Worm (Caenorhabditis elegans): Measurements from ENCODE around the gene F08G12.11.

Gene F08G12.11

ce11 chrX:11310285-11310838 is 5.0 kb downstream of the F08G12.11 start, which contains the start of gene F08G12.5:
Gene F08G12.5 (minus strand): TSS chrX:11310285.
- TF ChIP-seq tab-1 (GFP tag; IDR thresholded peaks at IDR 0.05): no peak
- TF ChIP-seq flt-1 (GFP tag; IDR thresholded peaks at IDR 0.05): no peak
- no peak for TF ChIP-seq klf-2 (GFP tag; conservative IDR thresholded peaks at IDR 0.05)
- no peak for TF ChIP-seq T22C8.4 (GFP tag; IDR thresholded peaks at IDR 0.05)
- no peak for TF ChIP-seq med-1 (GFP tag; optimal IDR thresholded peaks at IDR 0.05; ENCODE audit: insufficient read depth)

DNA sequence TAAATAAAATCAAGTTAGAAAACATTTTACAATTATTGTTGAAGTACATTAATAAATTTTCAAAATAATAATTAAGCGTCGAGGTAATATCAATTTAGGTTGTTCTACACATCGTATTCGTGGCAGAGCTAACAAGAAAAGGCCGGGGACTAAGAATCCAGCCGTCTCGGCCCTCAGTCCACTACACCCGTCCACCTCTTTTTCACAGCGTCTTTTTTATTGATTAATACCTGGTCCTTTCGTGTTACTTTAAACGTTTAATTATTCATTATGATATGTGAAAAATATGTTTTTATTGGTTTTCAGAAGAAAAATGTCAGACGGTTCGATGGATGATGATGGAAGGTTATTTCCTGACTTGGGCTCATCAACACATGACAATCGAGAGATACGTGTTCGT is 8.3 kb downstream of the F08G12.11 start, which contains the start of gene vhl-1:
vhl-1 (plus strand) TSS at position 301 of the 400 bp plus-strand sequence.
- no peak for TF ChIP-seq ztf-23 (GFP tag; IDR thresholded peaks at IDR 0.05)
- TF ChIP-seq ref-1 (GFP tag; conservative IDR thresholded peaks at IDR 0.05): no peak
- TF ChIP-seq flt-1 (GFP tag; IDR thresholded peaks at IDR 0.05): no peak
- TF ChIP-seq klf-2 (GFP tag; conservative IDR thresholded peaks at IDR 0.05): no peak
- TF ChIP-seq med-1 (GFP tag; optimal IDR thresholded peaks at IDR 0.05; ENCODE audit: insufficient read depth): no peak
- TF ChIP-seq ztf-29 (GFP tag; IDR thresholded peaks at IDR 0.05): no peak
- no peak for TF ChIP-seq tab-1 (GFP tag; IDR thresholded peaks at IDR 0.05)
- TF ChIP-seq cog-1 (tag; optimal IDR thresholded peaks at IDR 0.05): no peak
- TF ChIP-seq T22C8.4 (GFP tag; IDR thresholded peaks at IDR 0.05): no peak

DNA sequence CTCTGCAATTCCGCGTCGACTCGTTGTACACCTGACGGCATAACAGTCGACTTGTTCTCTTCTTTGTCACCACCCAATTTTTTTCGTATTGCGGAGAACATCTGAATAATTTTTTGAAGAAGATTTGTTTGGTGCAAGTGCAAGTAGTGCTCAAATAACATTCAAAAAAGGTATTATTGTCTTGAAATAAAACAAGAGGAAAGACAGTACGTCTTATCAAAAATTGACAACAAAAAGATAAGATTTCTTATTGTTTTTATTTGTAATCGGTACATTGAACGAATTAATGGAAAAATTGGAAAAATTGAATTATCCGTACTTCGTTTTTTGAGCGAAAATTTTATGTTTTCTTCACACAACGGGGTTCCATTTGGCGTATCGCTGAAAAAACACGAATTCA is 9.6 kb downstream of the F08G12.11 start, which contains the start of gene F08G12.1:
F08G12.1 (minus strand) TSS at position 101 of the 400 bp plus-strand sequence.
- TF ChIP-seq ztf-23 (GFP tag; IDR thresholded peaks at IDR 0.05) (no peak), ztf-29 (GFP tag; IDR thresholded peaks at IDR 0.05) (no peak), tab-1 (GFP tag; IDR thresholded peaks at IDR 0.05) (no peak), flt-1 (GFP tag; IDR thresholded peaks at IDR 0.05) (no peak), cog-1 (tag; optimal IDR thresholded peaks at IDR 0.05) (no peak), klf-2 (GFP tag; conservative IDR thresholded peaks at IDR 0.05) (no peak), ref-1 (GFP tag; conservative IDR thresholded peaks at IDR 0.05) (no peak), med-1 (GFP tag; optimal IDR thresholded peaks at IDR 0.05; ENCODE audit: insufficient read depth) (no peak), T22C8.4 (GFP tag; IDR thresholded peaks at IDR 0.05) (no peak)

- TF ChIP-seq tab-1 (GFP tag; IDR thresholded peaks at IDR 0.05): no peak
- peak; percentile 76 for TF ChIP-seq cog-1 (tag; optimal IDR thresholded peaks at IDR 0.05)
- peak; percentile 46 for TF ChIP-seq flt-1 (GFP tag; IDR thresholded peaks at IDR 0.05)
These were observed 15.6 kb downstream of the F08G12.11 start, which contains the start of the genes snrp-40.1 and F08G12.3 for ce11 chrX:11299642-11300307. Gene snrp-40.1 (minus strand): TSS chrX:11299784. Gene F08G12.3 (plus strand): TSS chrX:11300257.

DNA sequence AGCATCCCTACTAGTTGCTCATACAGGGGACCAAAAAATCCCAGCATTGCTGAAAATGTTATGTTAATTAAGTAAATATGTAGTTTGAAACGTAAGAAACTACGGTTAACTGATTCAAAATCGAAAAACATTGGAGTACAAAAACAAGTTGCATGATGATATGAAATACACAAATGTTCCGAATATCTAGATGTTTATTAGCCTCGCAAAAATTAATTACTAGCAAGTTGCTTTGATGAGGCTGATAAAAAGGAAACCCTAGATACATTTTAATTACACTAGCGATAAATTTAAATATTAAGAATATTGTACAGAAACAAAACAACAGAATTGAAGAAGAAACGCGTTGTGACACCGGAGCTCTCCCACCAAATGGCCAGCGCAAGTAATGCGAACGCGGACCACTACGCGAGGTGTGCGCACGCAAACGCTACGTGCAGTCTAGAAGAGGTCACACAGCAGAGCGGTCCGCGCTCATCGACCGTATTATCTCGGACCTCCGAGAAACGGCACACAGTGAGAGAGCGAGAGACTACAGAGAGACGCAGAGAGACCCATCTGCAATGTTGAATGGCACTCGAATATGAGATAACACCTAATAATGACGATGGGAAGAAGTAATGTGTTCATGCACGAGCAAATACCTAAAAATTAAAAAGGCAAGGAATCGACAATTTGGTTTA is 18.5 kb downstream of the F08G12.11 start, which contains the start of gene inx-2:
inx-2 (minus strand) TSS at position 51 of the 683 bp plus-strand sequence.
- TF ChIP-seq tab-1 (GFP tag; IDR thresholded peaks at IDR 0.05) (peak; percentile 77), med-1 (GFP tag; optimal IDR thresholded peaks at IDR 0.05; ENCODE audit: insufficient read depth) (no peak)

DNA sequence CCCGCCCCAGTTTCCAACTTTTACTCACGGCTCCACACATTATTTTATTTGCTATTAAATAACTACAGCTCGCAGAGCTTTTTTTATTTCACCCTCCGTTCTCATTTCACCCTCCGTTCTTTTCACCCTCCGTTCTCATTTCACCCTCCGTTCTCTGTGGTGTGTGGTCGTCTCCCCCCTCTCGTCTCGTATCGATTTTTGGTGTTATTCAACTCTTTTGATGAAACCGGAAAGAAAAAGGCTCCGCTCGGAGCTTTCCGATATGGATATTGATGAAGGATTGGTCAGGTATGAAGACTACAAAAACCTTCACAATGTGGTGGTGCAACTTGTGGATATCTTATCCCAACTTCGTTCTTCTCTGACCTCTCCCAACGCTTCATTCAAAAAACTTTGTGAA is 24.8 kb downstream of the F08G12.11 start:
- TF ChIP-seq ref-1 (GFP tag; conservative IDR thresholded peaks at IDR 0.05) (no peak), T22C8.4 (GFP tag; IDR thresholded peaks at IDR 0.05) (peak; percentile 64), flt-1 (GFP tag; IDR thresholded peaks at IDR 0.05) (0 out of 2 replicates have a peak, but pooled peaks have one; percentile 28), tab-1 (GFP tag; IDR thresholded peaks at IDR 0.05) (no peak)

DNA sequence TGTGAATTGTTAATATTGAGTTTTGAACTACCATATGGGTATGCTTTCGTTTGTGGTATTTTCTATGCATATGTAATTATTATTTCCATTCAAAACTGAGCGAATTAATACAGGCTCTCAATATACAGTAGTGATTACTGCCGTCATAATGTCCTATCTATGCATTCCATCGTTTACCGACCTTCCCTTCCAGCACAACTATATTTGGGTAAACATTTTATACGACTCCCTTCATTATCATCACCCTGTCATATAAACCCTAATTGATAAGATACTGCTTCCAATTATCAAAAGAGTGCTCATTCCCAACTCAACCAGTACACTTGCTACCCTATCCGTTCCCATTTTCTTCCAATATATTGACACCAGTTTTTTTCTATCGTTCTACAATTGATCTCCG is 25.4 kb downstream of the F08G12.11 start:
- TF ChIP-seq ztf-23 (GFP tag; IDR thresholded peaks at IDR 0.05) (no peak), klf-2 (GFP tag; conservative IDR thresholded peaks at IDR 0.05) (no peak), T22C8.4 (GFP tag; IDR thresholded peaks at IDR 0.05) (no peak), ref-1 (GFP tag; conservative IDR thresholded peaks at IDR 0.05) (no peak), ztf-29 (GFP tag; IDR thresholded peaks at IDR 0.05) (no peak), cog-1 (tag; optimal IDR thresholded peaks at IDR 0.05) (no peak), flt-1 (GFP tag; IDR thresholded peaks at IDR 0.05) (no peak), med-1 (GFP tag; optimal IDR thresholded peaks at IDR 0.05; ENCODE audit: insufficient read depth) (no peak), tab-1 (GFP tag; IDR thresholded peaks at IDR 0.05) (no peak)

ce11 chrX:11287617-11288016 is 27.8 kb downstream of the F08G12.11 start, which contains the start of gene F38B2.4:
Gene F38B2.4 (minus strand): TSS chrX:11287717.
- TF ChIP-seq ztf-23 (GFP tag; IDR thresholded peaks at IDR 0.05) (no peak), flt-1 (GFP tag; IDR thresholded peaks at IDR 0.05) (no peak), T22C8.4 (GFP tag; IDR thresholded peaks at IDR 0.05) (no peak), ztf-29 (GFP tag; IDR thresholded peaks at IDR 0.05) (no peak), med-1 (GFP tag; optimal IDR thresholded peaks at IDR 0.05; ENCODE audit: insufficient read depth) (no peak), ref-1 (GFP tag; conservative IDR thresholded peaks at IDR 0.05) (no peak), klf-2 (GFP tag; conservative IDR thresholded peaks at IDR 0.05) (no peak), cog-1 (tag; optimal IDR thresholded peaks at IDR 0.05) (no peak), tab-1 (GFP tag; IDR thresholded peaks at IDR 0.05) (no peak)

DNA sequence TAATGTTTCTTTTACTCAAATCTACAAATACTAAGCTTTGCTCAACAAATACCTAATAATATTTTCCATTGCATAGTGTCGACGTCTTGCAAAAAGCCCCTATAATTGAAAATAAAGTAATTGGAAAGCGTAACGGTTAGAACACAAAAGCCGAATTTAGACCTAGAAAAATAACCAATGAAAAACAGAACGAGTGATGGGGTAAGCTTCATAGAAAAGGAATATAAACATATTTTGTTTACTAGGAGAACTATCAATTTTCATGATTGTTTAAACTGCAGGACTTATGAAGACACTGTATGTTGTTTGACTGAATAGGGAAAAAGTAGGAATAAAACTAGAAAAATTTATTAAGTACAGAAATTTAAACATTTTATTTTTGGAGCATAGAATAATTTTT is 29.1 kb downstream of the F08G12.11 start, which contains the start of gene F38B2.3:
F38B2.3 (minus strand) TSS at position 101 of the 400 bp plus-strand sequence.
- TF ChIP-seq cog-1 (tag; optimal IDR thresholded peaks at IDR 0.05): no peak
- no peak for TF ChIP-seq klf-2 (GFP tag; conservative IDR thresholded peaks at IDR 0.05)
- no peak for TF ChIP-seq ztf-29 (GFP tag; IDR thresholded peaks at IDR 0.05)
- TF ChIP-seq T22C8.4 (GFP tag; IDR thresholded peaks at IDR 0.05): no peak
- TF ChIP-seq flt-1 (GFP tag; IDR thresholded peaks at IDR 0.05): no peak
- TF ChIP-seq ztf-23 (GFP tag; IDR thresholded peaks at IDR 0.05): no peak
- TF ChIP-seq tab-1 (GFP tag; IDR thresholded peaks at IDR 0.05): no peak
- no peak for TF ChIP-seq ref-1 (GFP tag; conservative IDR thresholded peaks at IDR 0.05)
- no peak for TF ChIP-seq med-1 (GFP tag; optimal IDR thresholded peaks at IDR 0.05; ENCODE audit: insufficient read depth)
